Worm (Caenorhabditis elegans): ENCODE data around the gene Y50E8A.6.

- TF ChIP-seq nhr-11 (tag; optimal IDR thresholded peaks at IDR 0.05) = no peak
- TF ChIP-seq dpl-1 (GFP tag; optimal IDR thresholded peaks at IDR 0.05) = no peak
- TF ChIP-seq tbx-2 (tag; optimal IDR thresholded peaks at IDR 0.05) = no peak
- TF ChIP-seq unc-62 (GFP tag; optimal IDR thresholded peaks at IDR 0.05) = no peak
- no peak for TF ChIP-seq mdl-1 (tag; optimal IDR thresholded peaks at IDR 0.05)
- no peak for TF ChIP-seq nhr-76 (tag; optimal IDR thresholded peaks at IDR 0.05)
- no peak for TF ChIP-seq nhr-28 (tag; optimal IDR thresholded peaks at IDR 0.05)
- TF ChIP-seq nhr-47 (tag; optimal IDR thresholded peaks at IDR 0.05) = no peak
These were observed 40.0 kb upstream of the Y50E8A.6 start, which contains the start of gene Y50E8A.11 for ce11 chrV:14781130-14781529.
